Worm (Caenorhabditis elegans) whole organism, L3 larva: Measurements from ENCODE around the gene col-183.

Experiments
- R02D3.7 ChIP-seq: fragments of 150-350 bp; optimal IDR thresholded peaks from 2 replicates; lab custom pipeline; 2014; ENCODE audit warnings: missing biosample characterization, missing genetic modification characterization
- ZK546.5 ChIP-seq: sonication (generic microtip); optimal IDR thresholded peaks from 2 replicates; lab custom pipeline; 2017; ENCODE audit warnings: missing biosample characterization, missing genetic modification characterization
- aly-2 ChIP-seq: fragments of 150-350 bp; optimal IDR thresholded peaks from 2 replicates; lab custom pipeline; 2014; ENCODE audit warnings: missing biosample characterization, missing genetic modification characterization
- ceh-16 ChIP-seq: sonication (generic microtip); optimal IDR thresholded peaks from 2 replicates; lab custom pipeline; 2017; ENCODE audit warnings: missing biosample characterization, missing genetic modification characterization
- ceh-28 ChIP-seq: fragments of 150-350 bp; optimal IDR thresholded peaks from 2 replicates; lab custom pipeline; 2014; ENCODE audit warnings: missing biosample characterization, missing genetic modification reagents, missing genetic modification characterization
- ceh-82 ChIP-seq: fragments of 150-350 bp; optimal IDR thresholded peaks from 2 replicates; lab custom pipeline; 2014; ENCODE audit warnings: missing biosample characterization, missing genetic modification characterization
- ceh-9 ChIP-seq: sonication (generic microtip); optimal IDR thresholded peaks from 2 replicates; lab custom pipeline; 2018; ENCODE audit warnings: missing biosample characterization, missing genetic modification characterization
- daf-12 ChIP-seq: fragments of 150-350 bp; optimal IDR thresholded peaks from 2 replicates; lab custom pipeline; 2014; ENCODE audit warnings: missing biosample characterization, missing genetic modification reagents, missing genetic modification characterization
- egl-27 ChIP-seq: sonication (generic microtip); optimal IDR thresholded peaks from 4 replicates; lab custom pipeline; 2017; ENCODE audit warnings: missing biosample characterization, missing genetic modification reagents, missing genetic modification characterization
- egl-5 ChIP-seq: fragments of 150-350 bp; optimal IDR thresholded peaks from 2 replicates; lab custom pipeline; 2017; ENCODE audit warnings: missing biosample characterization, missing genetic modification reagents, missing genetic modification characterization, inconsistent platforms
- elt-1 ChIP-seq: fragments of 150-350 bp; optimal IDR thresholded peaks from 2 replicates; lab custom pipeline; 2014; ENCODE audit warnings: missing biosample characterization, missing genetic modification characterization
- elt-2 ChIP-seq: sonication (generic microtip); optimal IDR thresholded peaks from 2 replicates; lab custom pipeline; 2016; ENCODE audit warnings: missing genetic modification reagents, mild to moderate bottlenecking, missing genetic modification characterization, missing compliant biosample characterization
- elt-3 ChIP-seq, 3 experiments: fragments of 150-350 bp in 1 of 3; sonication (generic microtip) in 2 of 3; optimal IDR thresholded peaks; 2 replicates in 2 of 3; 4 replicates in 1 of 3; lab custom pipeline; 2014 to 2017; ENCODE audit warnings: missing biosample characterization in 3 of 3, missing genetic modification characterization in 3 of 3
- eor-1 ChIP-seq, 2 experiments: fragments of 150-350 bp; optimal IDR thresholded peaks; 2 replicates each; lab custom pipeline; 2014 to 2018; ENCODE audit warnings: missing biosample characterization in 2 of 2, missing genetic modification characterization in 2 of 2
- fkh-10 ChIP-seq: sonication (generic microtip); optimal IDR thresholded peaks from 2 replicates; lab custom pipeline; 2017; ENCODE audit warnings: missing biosample characterization, missing genetic modification reagents, missing genetic modification characterization
- fkh-2 ChIP-seq: fragments of 150-350 bp; optimal IDR thresholded peaks from 2 replicates; lab custom pipeline; 2014; ENCODE audit warnings: missing biosample characterization, missing genetic modification reagents, missing genetic modification characterization
- fos-1 ChIP-seq: fragments of 150-350 bp; optimal IDR thresholded peaks from 2 replicates; lab custom pipeline; 2014; ENCODE audit warnings: missing biosample characterization, missing genetic modification characterization
- hmg-11 ChIP-seq: sonication (generic microtip); optimal IDR thresholded peaks from 2 replicates; lab custom pipeline; 2016; ENCODE audit warnings: missing genetic modification characterization, missing compliant biosample characterization
- jun-1 ChIP-seq: fragments of 150-350 bp; optimal IDR thresholded peaks from 2 replicates; lab custom pipeline; 2014; ENCODE audit warnings: missing biosample characterization, missing genetic modification reagents, missing genetic modification characterization
- lin-15B ChIP-seq: fragments of 150-350 bp; optimal IDR thresholded peaks from 2 replicates; lab custom pipeline; 2014; ENCODE audit warnings: missing biosample characterization, missing genetic modification characterization
- lin-39 ChIP-seq: fragments of 150-350 bp; optimal IDR thresholded peaks from 2 replicates; lab custom pipeline; 2018; ENCODE audit warnings: missing biosample characterization, missing genetic modification reagents, missing genetic modification characterization
- lsy-12 ChIP-seq: sonication (generic microtip); optimal IDR thresholded peaks from 2 replicates; lab custom pipeline; 2016; ENCODE audit warnings: mild to moderate bottlenecking, missing genetic modification characterization, missing compliant biosample characterization
- mdl-1 ChIP-seq: fragments of 150-350 bp; optimal IDR thresholded peaks from 2 replicates; lab custom pipeline; 2014; ENCODE audit warnings: missing biosample characterization, missing genetic modification characterization
- mml-1 ChIP-seq: fragments of 150-350 bp; sonication (generic microtip); optimal IDR thresholded peaks from 3 replicates; lab custom pipeline; 2014; ENCODE audit warnings: missing biosample characterization, missing genetic modification characterization
- nfya-1 ChIP-seq: sonication (generic microtip); optimal IDR thresholded peaks from 2 replicates; lab custom pipeline; 2017; ENCODE audit warnings: missing genetic modification characterization, mild to moderate bottlenecking, missing compliant biosample characterization, antibody characterized with exemption, moderate library complexity; ENCODE audit not compliant: insufficient read depth
- nhr-11 ChIP-seq: fragments of 150-350 bp; optimal IDR thresholded peaks from 2 replicates; lab custom pipeline; 2014; ENCODE audit warnings: missing biosample characterization, missing genetic modification characterization
- nhr-12 ChIP-seq: fragments of 150-350 bp; optimal IDR thresholded peaks from 2 replicates; lab custom pipeline; 2014; ENCODE audit warnings: missing biosample characterization, missing genetic modification characterization
- nhr-23 ChIP-seq: fragments of 150-350 bp; optimal IDR thresholded peaks from 2 replicates; lab custom pipeline; 2014; ENCODE audit warnings: missing biosample characterization, missing genetic modification reagents, missing genetic modification characterization
- nhr-237 ChIP-seq: fragments of 150-350 bp; optimal IDR thresholded peaks from 2 replicates; lab custom pipeline; 2014; ENCODE audit warnings: missing biosample characterization, missing genetic modification characterization
- nhr-25 ChIP-seq: sonication (generic microtip); optimal IDR thresholded peaks from 2 replicates; lab custom pipeline; 2017; ENCODE audit warnings: missing biosample characterization, missing genetic modification characterization
- nhr-28 ChIP-seq: fragments of 150-350 bp; optimal IDR thresholded peaks from 2 replicates; lab custom pipeline; 2014; ENCODE audit warnings: missing biosample characterization, missing genetic modification characterization
- nhr-43 ChIP-seq: sonication (generic microtip); optimal IDR thresholded peaks from 2 replicates; lab custom pipeline; 2016; ENCODE audit warnings: mild to moderate bottlenecking, missing genetic modification characterization, missing compliant biosample characterization; ENCODE audit not compliant: poor library complexity, severe bottlenecking
- nhr-67 ChIP-seq: fragments of 150-350 bp; optimal IDR thresholded peaks from 2 replicates; lab custom pipeline; 2014; ENCODE audit warnings: missing biosample characterization, missing genetic modification characterization
- nhr-76 ChIP-seq: fragments of 150-350 bp; sonication (generic microtip); optimal IDR thresholded peaks from 5 replicates; lab custom pipeline; 2014; ENCODE audit warnings: missing biosample characterization, missing genetic modification characterization
- nhr-77 ChIP-seq: fragments of 150-350 bp; optimal IDR thresholded peaks from 2 replicates; lab custom pipeline; 2014; ENCODE audit warnings: missing biosample characterization, missing genetic modification characterization
- pha-4 ChIP-seq: fragments of 150-350 bp; optimal IDR thresholded peaks from 2 replicates; lab custom pipeline; 2014; ENCODE audit warnings: missing biosample characterization, missing genetic modification reagents, missing genetic modification characterization
- pqm-1 ChIP-seq: fragments of 150-350 bp; optimal IDR thresholded peaks from 2 replicates; lab custom pipeline; 2017; ENCODE audit warnings: missing biosample characterization, missing genetic modification characterization, inconsistent platforms
- sea-2 ChIP-seq: fragments of 150-350 bp; sonication (generic microtip); optimal IDR thresholded peaks from 4 replicates; lab custom pipeline; 2014; ENCODE audit warnings: missing biosample characterization, missing genetic modification reagents, missing genetic modification characterization
- skn-1 ChIP-seq: fragments of 150-350 bp; optimal IDR thresholded peaks from 2 replicates; lab custom pipeline; 2014; ENCODE audit warnings: missing biosample characterization, missing genetic modification characterization
- snpc-4 ChIP-seq: fragments of 150-350 bp; optimal IDR thresholded peaks from 2 replicates; lab custom pipeline; 2014; ENCODE audit warnings: missing biosample characterization, missing genetic modification characterization
- tbx-2 ChIP-seq: sonication (generic microtip); optimal IDR thresholded peaks from 2 replicates; lab custom pipeline; 2016; ENCODE audit warnings: mild to moderate bottlenecking, missing genetic modification characterization, missing compliant biosample characterization
- unc-39 ChIP-seq: sonication (generic microtip); optimal IDR thresholded peaks from 4 replicates; lab custom pipeline; 2017; ENCODE audit warnings: missing biosample characterization, missing genetic modification characterization
- unc-62 ChIP-seq: fragments of 150-350 bp; sonication (generic microtip); optimal IDR thresholded peaks from 4 replicates; lab custom pipeline; 2014; ENCODE audit warnings: missing biosample characterization, missing genetic modification reagents, missing genetic modification characterization
- zag-1 ChIP-seq: fragments of 150-350 bp; optimal IDR thresholded peaks from 2 replicates; lab custom pipeline; 2014; ENCODE audit warnings: missing biosample characterization, missing genetic modification characterization
- ztf-11 ChIP-seq: fragments of 150-350 bp; optimal IDR thresholded peaks from 2 replicates; lab custom pipeline; 2014; ENCODE audit warnings: missing biosample characterization, missing genetic modification characterization
- ztf-4 ChIP-seq: fragments of 150-350 bp; optimal IDR thresholded peaks from 2 replicates; lab custom pipeline; 2014; ENCODE audit warnings: missing biosample characterization, missing genetic modification characterization

col-183 gene

ce11 chrX:13466926-13467866 lies at the start of gene col-183:
Gene col-183, minus strand, starts transcription at chrX:13467764.
- TF ChIP-seq jun-1 (tag; lab: Kevin White, UChicago) (no peak), mml-1 (tag; lab: Kevin White, UChicago) (no peak), nhr-237 (tag; lab: Kevin White, UChicago) (no peak), pqm-1 (tag; lab: Kevin White, UChicago) (no peak), zag-1 (tag; lab: Kevin White, UChicago) (no peak), snpc-4 (no peak), unc-62 (GFP tag; lab: Kevin White, UChicago) (no peak), pha-4 (no peak), nhr-76 (tag; lab: Kevin White, UChicago) (no peak), tbx-2 (tag; lab: Kevin White, UChicago) (no peak), ceh-16 (tag; lab: Kevin White, UChicago) (no peak), eor-1 (tag; optimal IDR thresholded peaks at IDR 0.05; lab: Kevin White, UChicago) (no peak), R02D3.7 (no peak), hmg-11 (no peak)

- peak; percentile 90 for TF ChIP-seq pha-4
- TF ChIP-seq nhr-67 = no peak
- TF ChIP-seq egl-5 (tag; lab: Kevin White, UChicago) = peak; percentile 42
- peak; percentile 81 for TF ChIP-seq snpc-4
- TF ChIP-seq ZK546.5 (tag; lab: Kevin White, UChicago) = no peak
- no peak for TF ChIP-seq ztf-4
- TF ChIP-seq fos-1 (tag; lab: Kevin White, UChicago) = peak; percentile 27
- peak; percentile 94 for TF ChIP-seq nhr-77 (tag; lab: Kevin White, UChicago)
- no peak for TF ChIP-seq ceh-9 (tag; lab: Kevin White, UChicago)
- peak; percentile 12 for TF ChIP-seq mdl-1 (tag; lab: Kevin White, UChicago)
- TF ChIP-seq egl-27 (tag; lab: Kevin White, UChicago) = peak; percentile 77
- peak; percentile 65 for TF ChIP-seq fkh-10 (GFP tag; lab: Kevin White, UChicago)
- peak; percentile 78 for TF ChIP-seq hmg-11
- no peak for TF ChIP-seq sea-2 (GFP tag; lab: Kevin White, UChicago)
- peak; percentile 69 for TF ChIP-seq lin-39 (tag; lab: Kevin White, UChicago)
- no peak for TF ChIP-seq ztf-11 (tag; lab: Kevin White, UChicago)
- TF ChIP-seq nhr-237 (tag; lab: Kevin White, UChicago) = no peak
- TF ChIP-seq ceh-16 (tag; lab: Kevin White, UChicago) = peak; percentile 53
- TF ChIP-seq skn-1 (tag; lab: Kevin White, UChicago) = peak; percentile 95
- TF ChIP-seq tbx-2 (tag; lab: Kevin White, UChicago) = peak; percentile 95
- peak; percentile 62 for TF ChIP-seq lsy-12 (tag; lab: Kevin White, UChicago)
- TF ChIP-seq nhr-25 = peak; percentile 75
- TF ChIP-seq aly-2 = peak; percentile 61
- TF ChIP-seq elt-1 (tag; lab: Kevin White, UChicago) = peak; percentile 47
- TF ChIP-seq nhr-43 (tag; lab: Kevin White, UChicago) = peak; percentile 95
- TF ChIP-seq nhr-28 (tag; lab: Kevin White, UChicago) = no peak
- TF ChIP-seq nhr-76 (tag; lab: Kevin White, UChicago) = peak; percentile 41
- peak; percentile 73 for TF ChIP-seq pqm-1 (tag; lab: Kevin White, UChicago)
- peak; percentile 96 for TF ChIP-seq nhr-23 (tag; lab: Kevin White, UChicago)
- TF ChIP-seq nhr-11 (tag; lab: Kevin White, UChicago) = peak; percentile 60
- peak; percentile 98 for TF ChIP-seq ceh-28
- TF ChIP-seq jun-1 (tag; lab: Kevin White, UChicago) = peak; percentile 97
- peak in 1 of 2 experiments; percentile 80 for TF ChIP-seq eor-1 (tag; optimal IDR thresholded peaks at IDR 0.05; lab: Kevin White, UChicago)
- peak; percentile 54 for TF ChIP-seq nfya-1 (tag; lab: Kevin White, UChicago)
- TF ChIP-seq elt-2 (tag; lab: Kevin White, UChicago) = peak; percentile 50
- TF ChIP-seq nhr-12 (tag; lab: Kevin White, UChicago) = peak; percentile 11
- TF ChIP-seq daf-12 = peak; percentile 4
- TF ChIP-seq unc-39 = no peak
- no peak for TF ChIP-seq mml-1 (tag; lab: Kevin White, UChicago)
- TF ChIP-seq fkh-2 (tag; lab: Kevin White, UChicago) = no peak
- no peak for TF ChIP-seq zag-1 (tag; lab: Kevin White, UChicago)
- peak; percentile 12 for TF ChIP-seq lin-15B
- peak in 1 of 3 experiments; percentile 63 for TF ChIP-seq elt-3 (tag; optimal IDR thresholded peaks at IDR 0.05; lab: Kevin White, UChicago)
- peak; percentile 82 for TF ChIP-seq R02D3.7
- TF ChIP-seq ceh-82 (tag; lab: Kevin White, UChicago) = peak; percentile 94
Observed at ce11 chrX:13514384-13514783, 46.8 kb upstream of the col-183 start.
